Fruit fly (Drosophila melanogaster) whole organism, embryonic: ENCODE results near the gene CG17283.

ENCODE experiments used
- Antp ChIP-seq: fragments of 200-800 bp; sonication (Bioruptor generic); optimal IDR thresholded peaks from 3 replicates; lab custom pipeline; 2016; ENCODE audit warnings: missing biosample characterization, missing genetic modification characterization
- BEAF-32 ChIP-seq: fragments of 200-800 bp; sonication (Bioruptor generic); optimal IDR thresholded peaks from 3 replicates; lab custom pipeline; 2017; ENCODE audit warnings: missing biosample characterization, missing genetic modification characterization, mild to moderate bottlenecking, moderate library complexity, missing genetic modification reagents
- Bgb ChIP-seq: fragments of 200-800 bp; sonication (Bioruptor generic); IDR thresholded peaks from 2 replicates; pipeline ENCODE4 v1.3.6; 2022; ENCODE audit warnings: missing biosample characterization, missing genetic modification characterization; ENCODE audit not compliant: partially characterized antibody
- CG10431 ChIP-seq: fragments of 200-800 bp; sonication (Bioruptor generic); optimal IDR thresholded peaks from 3 replicates; lab custom pipeline; 2018; ENCODE audit warnings: missing biosample characterization, mild to moderate bottlenecking, missing genetic modification characterization
- CG10462 ChIP-seq: fragments of 200-800 bp; sonication (Bioruptor generic); optimal IDR thresholded peaks from 2 replicates; lab custom pipeline; 2016; ENCODE audit warnings: missing biosample characterization, missing genetic modification characterization
- CG10543 ChIP-seq: fragments of 200-800 bp; sonication (Bioruptor generic); optimal IDR thresholded peaks from 3 replicates; lab custom pipeline; 2017; ENCODE audit warnings: missing biosample characterization, mild to moderate bottlenecking, missing genetic modification characterization, moderate library complexity
- CG11093 ChIP-seq: fragments of 200-800 bp; sonication (Bioruptor generic); IDR thresholded peaks from 3 replicates; pipeline ENCODE4 v1.3.6; 2022; ENCODE audit warnings: missing biosample characterization, missing genetic modification characterization
- CG11456 ChIP-seq: fragments of 200-800 bp; sonication (Bioruptor generic); IDR thresholded peaks from 3 replicates; pipeline ENCODE4 v1.3.6; 2022; ENCODE audit warnings: missing biosample characterization, missing genetic modification characterization
- CG1233 ChIP-seq: fragments of 200-800 bp; sonication (Bioruptor generic); optimal IDR thresholded peaks from 4 replicates; lab custom pipeline; 2018; ENCODE audit warnings: missing biosample characterization, mild to moderate bottlenecking, missing genetic modification characterization
- CG12769 ChIP-seq: fragments of 200-800 bp; sonication (Bioruptor generic); optimal IDR thresholded peaks from 2 replicates; lab custom pipeline; 2019; ENCODE audit warnings: missing biosample characterization, mild to moderate bottlenecking, missing genetic modification characterization, moderate library complexity
- CG13123 ChIP-seq: fragments of 200-800 bp; sonication (Bioruptor generic); optimal IDR thresholded peaks from 2 replicates; lab custom pipeline; 2016; ENCODE audit warnings: missing biosample characterization, missing genetic modification characterization
- CG15073 ChIP-seq: fragments of 200-800 bp; sonication (Bioruptor generic); optimal IDR thresholded peaks from 2 replicates; lab custom pipeline; 2016; ENCODE audit warnings: missing biosample characterization, missing genetic modification characterization
- CG15696 ChIP-seq: fragments of 200-800 bp; sonication (Bioruptor generic); optimal IDR thresholded peaks from 2 replicates; lab custom pipeline; 2019; ENCODE audit warnings: missing biosample characterization, mild to moderate bottlenecking, missing genetic modification characterization, moderate library complexity
- CG17361 ChIP-seq: fragments of 200-800 bp; sonication (Bioruptor generic); IDR thresholded peaks from 3 replicates; pipeline ENCODE4 v1.3.6; 2022; ENCODE audit warnings: missing biosample characterization, missing genetic modification characterization
- CG17912 ChIP-seq: fragments of 200-800 bp; sonication (Bioruptor generic); optimal IDR thresholded peaks from 2 replicates; lab custom pipeline; 2018; ENCODE audit warnings: missing biosample characterization, mild to moderate bottlenecking, missing genetic modification characterization
- CG2120 ChIP-seq: fragments of 200-800 bp; sonication (Bioruptor generic); optimal IDR thresholded peaks from 3 replicates; lab custom pipeline; 2016; ENCODE audit warnings: missing biosample characterization, missing genetic modification characterization
- CG2678 ChIP-seq: fragments of 200-800 bp; sonication (Bioruptor generic); optimal IDR thresholded peaks from 3 replicates; lab custom pipeline; 2019; ENCODE audit warnings: missing biosample characterization, mild to moderate bottlenecking, missing genetic modification characterization, moderate library complexity
- CG3163 ChIP-seq: fragments of 200-800 bp; sonication (Bioruptor generic); optimal IDR thresholded peaks from 3 replicates; lab custom pipeline; 2016; ENCODE audit warnings: missing biosample characterization, missing genetic modification characterization
- CG34376 ChIP-seq: fragments of 200-800 bp; sonication (Bioruptor generic); optimal IDR thresholded peaks from 2 replicates; lab custom pipeline; 2018; ENCODE audit warnings: missing biosample characterization, mild to moderate bottlenecking, missing genetic modification characterization
- CG4282 ChIP-seq: fragments of 200-800 bp; sonication (Bioruptor generic); optimal IDR thresholded peaks from 2 replicates; lab custom pipeline; 2016; ENCODE audit warnings: missing biosample characterization, missing genetic modification characterization
- CG4730 ChIP-seq: fragments of 200-800 bp; sonication (Bioruptor generic); IDR thresholded peaks from 2 replicates; pipeline ENCODE4 v1.3.6; 2022; ENCODE audit warnings: missing biosample characterization, missing genetic modification characterization
- CrebB ChIP-seq: fragments of 200-800 bp; sonication (Bioruptor generic); optimal IDR thresholded peaks from 3 replicates; lab custom pipeline; 2018; ENCODE audit warnings: missing biosample characterization, mild to moderate bottlenecking, missing genetic modification characterization
- D19B ChIP-seq: fragments of 200-800 bp; sonication (Bioruptor generic); optimal IDR thresholded peaks from 2 replicates; lab custom pipeline; 2017; ENCODE audit warnings: missing biosample characterization, mild to moderate bottlenecking, missing genetic modification characterization
- Dref ChIP-seq: fragments of 200-800 bp; sonication (Bioruptor generic); IDR thresholded peaks from 2 replicates; pipeline ENCODE4 v1.3.6; 2022; ENCODE audit warnings: missing biosample characterization, missing genetic modification characterization
- HHEX ChIP-seq: fragments of 200-800 bp; sonication (Bioruptor generic); optimal IDR thresholded peaks from 3 replicates; lab custom pipeline; 2017; ENCODE audit warnings: missing biosample characterization, mild to moderate bottlenecking, missing genetic modification characterization, missing genetic modification reagents
- Hand ChIP-seq: fragments of 200-800 bp; sonication (Bioruptor generic); optimal IDR thresholded peaks from 2 replicates; lab custom pipeline; 2017; ENCODE audit warnings: mild to moderate bottlenecking, missing biosample characterization, missing genetic modification reagents, missing genetic modification characterization
- Lhr ChIP-seq: fragments of 200-800 bp; sonication (Bioruptor generic); optimal IDR thresholded peaks from 3 replicates; lab custom pipeline; 2017; ENCODE audit warnings: mild to moderate bottlenecking, missing biosample characterization, missing genetic modification reagents, missing genetic modification characterization
- Nf-YC ChIP-seq: fragments of 200-800 bp; optimal IDR thresholded peaks from 3 replicates; lab custom pipeline; 2019; ENCODE audit warnings: missing biosample characterization, mild to moderate bottlenecking, missing genetic modification characterization, moderate library complexity
- Vsx1 ChIP-seq: fragments of 200-800 bp; sonication (Bioruptor generic); optimal IDR thresholded peaks from 2 replicates; lab custom pipeline; 2017; ENCODE audit warnings: missing biosample characterization, mild to moderate bottlenecking, missing genetic modification characterization, missing genetic modification reagents
- btn ChIP-seq: fragments of 200-800 bp; sonication (Bioruptor generic); optimal IDR thresholded peaks from 2 replicates; lab custom pipeline; 2016; ENCODE audit warnings: missing biosample characterization, missing genetic modification characterization
- danr ChIP-seq: fragments of 200-800 bp; sonication (Bioruptor generic); IDR thresholded peaks from 2 replicates; pipeline ENCODE4 v1.3.6; 2022; ENCODE audit warnings: missing biosample characterization, missing genetic modification characterization
- dati ChIP-seq: fragments of 200-800 bp; sonication (Bioruptor generic); IDR thresholded peaks from 2 replicates; pipeline ENCODE4 v1.3.6; 2022; ENCODE audit warnings: missing biosample characterization, missing genetic modification characterization
- dmrt99B ChIP-seq: fragments of 200-800 bp; sonication (Bioruptor generic); optimal IDR thresholded peaks from 2 replicates; lab custom pipeline; 2018; ENCODE audit warnings: missing biosample characterization, mild to moderate bottlenecking, missing genetic modification characterization, moderate library complexity
- eve ChIP-seq, 2 experiments: fragments of >200 bp; optimal IDR thresholded peaks; 2 replicates each; lab custom pipeline; 2017; ENCODE audit warnings: missing biosample characterization in 2 of 2, missing genetic modification characterization in 2 of 2
- gcm2 ChIP-seq: fragments of 200-800 bp; sonication (Bioruptor generic); optimal IDR thresholded peaks from 2 replicates; lab custom pipeline; 2016; ENCODE audit warnings: missing biosample characterization, missing genetic modification characterization
- lbe ChIP-seq: fragments of 200-800 bp; sonication (Bioruptor generic); optimal IDR thresholded peaks from 2 replicates; lab custom pipeline; 2016; ENCODE audit warnings: missing biosample characterization, mild to moderate bottlenecking, missing genetic modification characterization
- maf-S ChIP-seq: fragments of 200-800 bp; sonication (Bioruptor generic); optimal IDR thresholded peaks from 2 replicates; lab custom pipeline; 2016; ENCODE audit warnings: missing biosample characterization, missing genetic modification characterization
- onecut ChIP-seq: fragments of 200-800 bp; sonication (Bioruptor generic); IDR thresholded peaks from 2 replicates; pipeline ENCODE4 v1.3.6; 2022; ENCODE audit warnings: missing biosample characterization, missing genetic modification characterization
- pum ChIP-seq: fragments of 200-800 bp; sonication (Bioruptor generic); optimal IDR thresholded peaks from 2 replicates; lab custom pipeline; 2016; ENCODE audit warnings: missing biosample characterization, missing genetic modification characterization
- run ChIP-seq: fragments of 200-800 bp; sonication (Bioruptor generic); optimal IDR thresholded peaks from 3 replicates; lab custom pipeline; 2018; ENCODE audit warnings: missing biosample characterization, mild to moderate bottlenecking, missing genetic modification characterization
- schlank ChIP-seq: fragments of 200-800 bp; sonication (Bioruptor generic); optimal IDR thresholded peaks from 2 replicates; lab custom pipeline; 2018; ENCODE audit warnings: missing biosample characterization, mild to moderate bottlenecking, missing genetic modification characterization
- sd ChIP-seq: fragments of 200-800 bp; sonication (Bioruptor generic); optimal IDR thresholded peaks from 3 replicates; lab custom pipeline; 2018; ENCODE audit warnings: missing biosample characterization, mild to moderate bottlenecking, missing genetic modification characterization, moderate library complexity
- shn ChIP-seq: fragments of 200-800 bp; sonication (Bioruptor generic); optimal IDR thresholded peaks from 3 replicates; lab custom pipeline; 2016; ENCODE audit warnings: missing biosample characterization, missing genetic modification characterization
- sim ChIP-seq: fragments of 200-800 bp; sonication (Bioruptor generic); IDR thresholded peaks from 2 replicates; pipeline ENCODE4 v1.3.6; 2022; ENCODE audit warnings: missing biosample characterization, missing genetic modification characterization
- stc ChIP-seq: fragments of 200-800 bp; sonication (Bioruptor generic); IDR thresholded peaks from 2 replicates; pipeline ENCODE4 v1.3.6; 2022; ENCODE audit warnings: missing biosample characterization, missing genetic modification characterization
- stwl ChIP-seq: fragments of 200-800 bp; sonication (Bioruptor generic); optimal IDR thresholded peaks from 3 replicates; lab custom pipeline; 2018; ENCODE audit warnings: missing biosample characterization, mild to moderate bottlenecking, missing genetic modification characterization, moderate library complexity
- tll ChIP-seq, 2 experiments: fragments of 200-800 bp in 1 of 2; fragments of >200 bp in 1 of 2; sonication (Bioruptor generic) in 1 of 2; optimal IDR thresholded peaks; 2 replicates each; lab custom pipeline; 2017 to 2019; ENCODE audit warnings: missing biosample characterization in 2 of 2, missing genetic modification characterization in 2 of 2, mild to moderate bottlenecking in 1 of 2, moderate library complexity in 1 of 2
- twi ChIP-seq: fragments of 200-800 bp; optimal IDR thresholded peaks from 2 replicates; lab custom pipeline; 2019; ENCODE audit warnings: missing biosample characterization, mild to moderate bottlenecking, missing genetic modification characterization, moderate library complexity
- zfh1 ChIP-seq: fragments of 200-800 bp; sonication (Bioruptor generic); IDR thresholded peaks from 3 replicates; pipeline ENCODE4 v1.3.6; 2022; ENCODE audit warnings: missing biosample characterization, missing genetic modification characterization

Gene CG17283

DNA sequence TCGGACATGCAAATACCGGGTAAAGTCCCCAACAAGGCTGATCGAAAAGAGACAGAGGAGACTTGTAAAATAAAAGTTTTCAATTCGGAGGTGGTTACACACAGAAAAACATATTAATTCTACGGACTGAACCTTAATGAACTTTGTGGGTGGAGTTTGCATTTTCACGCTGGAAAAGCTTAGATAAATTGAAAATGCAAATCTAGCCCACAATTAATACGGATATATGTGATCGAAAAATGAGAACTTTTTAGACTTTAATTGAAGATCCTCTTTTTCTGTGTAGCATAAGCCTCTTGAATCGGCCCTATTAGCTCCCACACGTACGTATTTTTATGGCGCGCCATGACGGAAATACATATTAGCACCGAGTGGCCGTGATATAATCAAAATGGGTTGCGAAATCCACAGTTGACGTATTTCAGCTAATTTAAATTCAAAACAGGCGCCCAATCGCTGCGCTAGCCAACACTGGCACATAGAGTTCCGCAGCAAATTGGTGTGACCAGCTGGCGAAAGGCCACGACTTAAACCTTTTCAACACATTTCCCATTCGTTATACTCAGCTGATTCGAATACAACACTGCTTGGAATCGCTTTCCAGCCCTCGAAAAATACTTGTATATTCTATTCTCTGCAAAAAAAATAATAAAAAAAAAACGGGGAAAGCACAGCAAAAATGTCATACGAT is 22.2 kb upstream of the CG17283 start (continued):
- TF ChIP-seq run = no peak
- peak; percentile 53 for TF ChIP-seq BEAF-32 (GFP tag; lab: Kevin White, UChicago)
- peak; percentile 22 for TF ChIP-seq shn (GFP tag; lab: Kevin White, UChicago)
- TF ChIP-seq CG4730 (GFP tag; lab: Robert Waterston, UW) = peak; percentile 41; the same call in 1 of the 2 replicates
- TF ChIP-seq Antp = peak; percentile 85
- no peak for TF ChIP-seq D19B (GFP tag; lab: Kevin White, UChicago)
- peak; percentile 38; the same call in 1 of the 2 replicates for TF ChIP-seq danr (GFP tag; lab: Robert Waterston, UW)
- TF ChIP-seq dati (GFP tag; lab: Robert Waterston, UW) = no peak; the same call in 1 of the 2 replicates
- TF ChIP-seq CG17912 (GFP tag; lab: Kevin White, UChicago) = peak; percentile 57
- peak; percentile 4 for TF ChIP-seq CG10431
- peak; percentile 41; the same call in 1 of the 2 replicates for TF ChIP-seq Dref (GFP tag; lab: Robert Waterston, UW)
- TF ChIP-seq stc = 0 out of 2 replicates have a peak, but pooled peaks have one; percentile 15
- peak; percentile 72 for TF ChIP-seq sd (tag; lab: Kevin White, UChicago)
- peak; percentile 68; the same call in 1 of the 2 replicates for TF ChIP-seq Bgb
- TF ChIP-seq CG11456 (GFP tag; lab: Robert Waterston, UW) = peak; percentile 77; the same call in 2 of the 3 replicates
- peak; percentile 83 for TF ChIP-seq CG2120
- peak; percentile 9 for TF ChIP-seq CG1233 (GFP tag; lab: Kevin White, UChicago)
- no peak for TF ChIP-seq CG13123
- peak; percentile 26 for TF ChIP-seq twi (tag; lab: Kevin White, UChicago)
- TF ChIP-seq CG15073 (GFP tag; lab: Kevin White, UChicago) = no peak
- peak; percentile 66 for TF ChIP-seq CG4282 (GFP tag; lab: Kevin White, UChicago)
- TF ChIP-seq CG34376 (GFP tag; lab: Kevin White, UChicago) = peak; percentile 63
- TF ChIP-seq HHEX = peak; percentile 23
- peak; percentile 61 for TF ChIP-seq dmrt99B (tag; lab: Kevin White, UChicago)
- peak; percentile 3 for TF ChIP-seq gcm2 (GFP tag; lab: Kevin White, UChicago)
- TF ChIP-seq onecut = no peak
- peak; percentile 73 for TF ChIP-seq CG2678 (tag; lab: Kevin White, UChicago)
- peak; percentile 24 for TF ChIP-seq Nf-YC
- no peak for TF ChIP-seq btn (GFP tag; lab: Kevin White, UChicago)
- no peak for TF ChIP-seq lbe (GFP tag; lab: Kevin White, UChicago)
- peak; percentile 38 for TF ChIP-seq maf-S
- TF ChIP-seq Lhr (GFP tag; lab: Kevin White, UChicago) = peak; percentile 75
- peak; percentile 0 for TF ChIP-seq CG15696
- TF ChIP-seq stwl (tag; lab: Kevin White, UChicago) = peak; percentile 97
- peak; percentile 17 for TF ChIP-seq Hand
- peak; percentile 64 for TF ChIP-seq CG12769 (tag; lab: Kevin White, UChicago)
- peak; percentile 95 for TF ChIP-seq Vsx1 (GFP tag; lab: Kevin White, UChicago)
- peak; percentile 44 for TF ChIP-seq CG10543 (GFP tag; lab: Kevin White, UChicago)
- peak; percentile 70 for TF ChIP-seq pum (GFP tag; lab: Kevin White, UChicago)
- peak; percentile 5 for TF ChIP-seq schlank
- TF ChIP-seq sim (GFP tag; lab: Robert Waterston, UW) = no peak
- peak; percentile 34 for TF ChIP-seq CrebB
- peak; percentile 46; the same call in 1 of the 3 replicates for TF ChIP-seq CG11093 (GFP tag; lab: Robert Waterston, UW)
- TF ChIP-seq CG10462 (GFP tag; lab: Kevin White, UChicago) = no peak
- TF ChIP-seq eve (GFP tag; optimal IDR thresholded peaks at IDR 0.05; lab: Kevin White, UChicago) = peak in 1 of 2 experiments; percentile 87
- no peak for TF ChIP-seq tll (GFP tag; optimal IDR thresholded peaks at IDR 0.05; lab: Kevin White, UChicago)
- TF ChIP-seq CG3163 = peak; percentile 58
- peak; percentile 49; the same call in 1 of the 3 replicates for TF ChIP-seq CG17361
- TF ChIP-seq zfh1 = peak; percentile 78
